Fruit fly (Drosophila melanogaster): ENCODE results near the gene CG3609.

Gene CG3609

DNA sequence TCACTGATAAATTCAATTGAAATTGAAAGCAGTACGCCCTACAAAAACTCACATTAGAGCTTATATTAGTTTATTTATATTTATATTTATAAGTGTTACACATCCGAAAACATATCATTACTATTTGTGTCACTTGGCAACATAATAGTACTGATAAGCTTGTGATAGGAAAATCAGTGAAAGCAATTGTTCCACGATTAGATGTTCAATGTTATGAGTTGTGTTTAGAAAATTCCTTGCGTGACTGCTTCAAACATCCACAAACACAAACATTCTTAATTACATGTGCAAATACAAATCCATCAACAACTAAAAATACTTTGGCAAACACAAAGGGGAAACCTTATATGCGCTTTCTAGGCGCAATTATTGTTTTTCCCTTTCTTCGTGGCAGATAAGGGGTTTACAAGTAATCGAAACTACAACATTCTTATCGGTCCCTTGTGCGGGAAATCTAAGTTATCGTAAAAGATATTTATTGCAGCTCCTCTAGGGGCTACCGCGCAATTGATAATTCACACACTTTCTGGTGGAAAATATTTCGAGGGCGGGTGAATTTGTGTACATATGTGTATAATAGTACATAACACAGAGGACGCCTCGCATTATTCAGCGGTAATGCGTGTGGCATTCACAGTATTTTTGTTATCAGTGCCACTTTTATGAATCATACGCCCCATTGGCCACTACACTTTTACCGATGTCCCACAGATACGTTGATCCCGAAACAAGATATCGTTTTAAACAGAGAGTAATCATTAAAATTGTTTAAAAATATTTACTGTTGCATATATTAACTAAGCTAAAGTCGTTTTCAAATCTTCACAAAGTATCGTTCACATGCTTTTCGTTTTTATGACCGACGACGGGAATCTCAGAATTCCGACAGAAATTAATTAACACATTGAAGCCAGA, 12.3 kb downstream of the CG3609 start (continued):
- TF ChIP-seq Pdp1 (GFP tag; optimal IDR thresholded peaks at IDR 0.05) (peak in 1 of 2 experiments; percentile 27), sug (tag; optimal IDR thresholded peaks at IDR 0.05) (peak; percentile 74), CG32772 (GFP tag; IDR thresholded peaks at IDR 0.05) (no peak), CG31224 (GFP tag; IDR thresholded peaks at IDR 0.05) (0 out of 2 replicates have a peak, but pooled peaks have one; percentile 13), CG10321 (GFP tag; IDR thresholded peaks at IDR 0.05) (no peak), chinmo (GFP tag; IDR thresholded peaks at IDR 0.05; ENCODE audit: partially characterized antibody) (0 out of 4 replicates have a peak, but pooled peaks have one; percentile 21), sens (GFP tag) (peak; percentile 53), yki (optimal IDR thresholded peaks at IDR 0.05) (no peak), CG8924 (tag; optimal IDR thresholded peaks at IDR 0.05) (no peak), mam (GFP tag; optimal IDR thresholded peaks at IDR 0.05) (no peak)

DNA sequence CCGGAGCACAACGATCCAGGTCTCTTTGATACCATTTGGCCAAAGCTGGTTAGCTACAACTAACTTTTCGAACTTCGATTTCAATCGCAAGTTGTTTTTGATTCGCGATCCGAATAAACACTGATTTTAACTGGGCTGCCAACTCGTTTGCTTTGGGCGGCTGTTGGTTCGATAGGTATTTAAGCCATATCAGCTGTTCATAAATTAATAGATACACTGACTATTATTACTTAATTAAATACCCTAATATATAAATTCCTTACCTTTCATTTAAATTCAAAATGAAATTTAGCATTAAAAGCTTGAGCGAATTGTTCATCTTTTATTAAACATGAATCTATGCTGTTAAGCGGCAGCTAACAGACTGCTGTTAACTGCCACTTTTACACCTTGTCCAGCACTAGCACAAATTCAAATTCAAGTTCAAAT, 17.2 kb downstream of the CG3609 start, which contains the start of gene CG9967:
CG9967 (minus strand) TSS at position 129 of the 429 bp plus-strand sequence.
- TF ChIP-seq gcm (GFP tag; optimal IDR thresholded peaks at IDR 0.05) (no peak), schlank (tag; optimal IDR thresholded peaks at IDR 0.05) (no peak), C15 (GFP tag; IDR thresholded peaks at IDR 0.05) (no peak), CG10431 (GFP tag; optimal IDR thresholded peaks at IDR 0.05) (no peak), CG13123 (GFP tag; optimal IDR thresholded peaks at IDR 0.05) (no peak), Sin3A (optimal IDR thresholded peaks at IDR 0.05) (peak; percentile 47), tna (GFP tag; IDR thresholded peaks at IDR 0.05; ENCODE audit: partially characterized antibody) (no peak), sna (GFP tag; IDR thresholded peaks at IDR 0.05; ENCODE audit: partially characterized antibody) (no peak), Nf-YC (tag; optimal IDR thresholded peaks at IDR 0.05) (peak; percentile 46), stwl (tag; optimal IDR thresholded peaks at IDR 0.05) (peak; percentile 84), Lim3 (GFP tag; IDR thresholded peaks at IDR 0.05) (no peak), CG13775 (GFP tag; optimal IDR thresholded peaks at IDR 0.05) (no peak), CG10462 (GFP tag; optimal IDR thresholded peaks at IDR 0.05) (no peak), sr (GFP tag; IDR thresholded peaks at IDR 0.05) (no peak), pros (GFP tag; optimal IDR thresholded peaks at IDR 0.05) (no peak), bigmax (GFP tag; optimal IDR thresholded peaks at IDR 0.05) (no peak), lbe (GFP tag; optimal IDR thresholded peaks at IDR 0.05) (peak; percentile 45), Ada2b (GFP tag; IDR thresholded peaks at IDR 0.05) (no peak), gro (GFP tag; optimal IDR thresholded peaks at IDR 0.05) (no peak), E2f1 (GFP tag; IDR thresholded peaks at IDR 0.05) (no peak), CG11085 (GFP tag; IDR thresholded peaks at IDR 0.05) (no peak), klu (GFP tag; IDR thresholded peaks at IDR 0.05) (no peak), slbo (GFP tag; IDR thresholded peaks at IDR 0.05) (no peak), CG30020 (tag; optimal IDR thresholded peaks at IDR 0.05) (no peak), eyg (GFP tag; optimal IDR thresholded peaks at IDR 0.05) (no peak), CG10147 (GFP tag; optimal IDR thresholded peaks at IDR 0.05) (no peak), amos (GFP tag; IDR thresholded peaks at IDR 0.05; ENCODE audit: partially characterized antibody) (peak; percentile 34; the same call in 1 of the 2 replicates), Dip3 (GFP tag; optimal IDR thresholded peaks at IDR 0.05) (no peak), CG31224 (GFP tag; IDR thresholded peaks at IDR 0.05) (no peak), MBD-R2 (GFP tag; IDR thresholded peaks at IDR 0.05) (peak; percentile 69), pfk (GFP tag; optimal IDR thresholded peaks at IDR 0.05) (no peak), onecut (GFP tag; IDR thresholded peaks at IDR 0.05) (no peak), Ravus (GFP tag; IDR thresholded peaks at IDR 0.05) (no peak), CG13287 (GFP tag; IDR thresholded peaks at IDR 0.05; ENCODE audit: partially characterized antibody) (peak; percentile 69), CG15479 (GFP tag; optimal IDR thresholded peaks at IDR 0.05) (no peak), nmo (GFP tag; optimal IDR thresholded peaks at IDR 0.05) (peak; percentile 29), CG2712 (tag; optimal IDR thresholded peaks at IDR 0.05) (peak; percentile 31), hbn (GFP tag; IDR thresholded peaks at IDR 0.05; ENCODE audit: partially characterized antibody) (peak; percentile 50), HmgZ (tag; optimal IDR thresholded peaks at IDR 0.05) (peak; percentile 12)
